Fruit fly (Drosophila melanogaster) whole organism, prepupa: Measurements from ENCODE around the gene yellow-f2.

ENCODE experiments used
- Blimp-1 ChIP-seq: fragments of 200-800 bp; sonication (Bioruptor generic); optimal IDR thresholded peaks from 3 replicates; lab custom pipeline; 2017; ENCODE audit warnings: missing biosample characterization, missing genetic modification characterization, mild to moderate bottlenecking, moderate library complexity, missing genetic modification reagents
- CG15336 ChIP-seq: fragments of 200-800 bp; sonication (Bioruptor generic); IDR thresholded peaks from 2 replicates; pipeline ENCODE4 v1.3.6; 2022; ENCODE audit warnings: missing biosample characterization, missing genetic modification characterization
- CG16779 ChIP-seq: fragments of 200-800 bp; sonication (Bioruptor generic); optimal IDR thresholded peaks from 3 replicates; lab custom pipeline; 2017; ENCODE audit warnings: missing biosample characterization, mild to moderate bottlenecking, missing genetic modification characterization
- CG31627 ChIP-seq: fragments of 200-800 bp; sonication (Bioruptor generic); optimal IDR thresholded peaks from 3 replicates; lab custom pipeline; 2016; ENCODE audit warnings: missing biosample characterization, missing genetic modification characterization
- CG32006 ChIP-seq: fragments of 200-800 bp; sonication (Bioruptor generic); optimal IDR thresholded peaks from 3 replicates; lab custom pipeline; 2017; ENCODE audit warnings: missing biosample characterization, mild to moderate bottlenecking, missing genetic modification characterization
- CG6808 ChIP-seq: fragments of 200-800 bp; sonication (Bioruptor generic); optimal IDR thresholded peaks from 3 replicates; lab custom pipeline; 2017; ENCODE audit warnings: missing biosample characterization, missing genetic modification characterization, mild to moderate bottlenecking, moderate library complexity, missing genetic modification reagents
- CG6854 ChIP-seq: fragments of 200-800 bp; sonication (Bioruptor generic); optimal IDR thresholded peaks from 2 replicates; lab custom pipeline; 2017; ENCODE audit warnings: missing biosample characterization, mild to moderate bottlenecking, missing genetic modification characterization
- Eip93F ChIP-seq: fragments of 200-800 bp; sonication (Bioruptor generic); optimal IDR thresholded peaks from 2 replicates; lab custom pipeline; 2016; ENCODE audit warnings: missing biosample characterization, mild to moderate bottlenecking, missing genetic modification characterization
- Gug ChIP-seq: fragments of 200-800 bp; sonication (Bioruptor generic); IDR thresholded peaks from 2 replicates; pipeline ENCODE4 v1.3.6; 2022; ENCODE audit warnings: missing biosample characterization, missing genetic modification characterization
- Hr39 ChIP-seq: fragments of 200-800 bp; sonication (Bioruptor generic); optimal IDR thresholded peaks from 2 replicates; lab custom pipeline; 2016; ENCODE audit warnings: missing biosample characterization, missing genetic modification characterization
- Hr4 ChIP-seq: fragments of 200-800 bp; sonication (Bioruptor generic); optimal IDR thresholded peaks from 3 replicates; lab custom pipeline; 2016; ENCODE audit warnings: missing biosample characterization, missing genetic modification characterization
- fd85E ChIP-seq: fragments of 200-800 bp; sonication (Bioruptor generic); optimal IDR thresholded peaks from 3 replicates; lab custom pipeline; 2016; ENCODE audit warnings: missing biosample characterization, missing genetic modification characterization
- lz ChIP-seq: fragments of 200-800 bp; sonication (Bioruptor generic); optimal IDR thresholded peaks from 3 replicates; lab custom pipeline; 2016; ENCODE audit warnings: missing biosample characterization, missing genetic modification characterization
- vri ChIP-seq: fragments of 200-800 bp; sonication (Bioruptor generic); optimal IDR thresholded peaks from 3 replicates; lab custom pipeline; 2016; ENCODE audit warnings: missing biosample characterization, mild to moderate bottlenecking, missing genetic modification characterization

DNA sequence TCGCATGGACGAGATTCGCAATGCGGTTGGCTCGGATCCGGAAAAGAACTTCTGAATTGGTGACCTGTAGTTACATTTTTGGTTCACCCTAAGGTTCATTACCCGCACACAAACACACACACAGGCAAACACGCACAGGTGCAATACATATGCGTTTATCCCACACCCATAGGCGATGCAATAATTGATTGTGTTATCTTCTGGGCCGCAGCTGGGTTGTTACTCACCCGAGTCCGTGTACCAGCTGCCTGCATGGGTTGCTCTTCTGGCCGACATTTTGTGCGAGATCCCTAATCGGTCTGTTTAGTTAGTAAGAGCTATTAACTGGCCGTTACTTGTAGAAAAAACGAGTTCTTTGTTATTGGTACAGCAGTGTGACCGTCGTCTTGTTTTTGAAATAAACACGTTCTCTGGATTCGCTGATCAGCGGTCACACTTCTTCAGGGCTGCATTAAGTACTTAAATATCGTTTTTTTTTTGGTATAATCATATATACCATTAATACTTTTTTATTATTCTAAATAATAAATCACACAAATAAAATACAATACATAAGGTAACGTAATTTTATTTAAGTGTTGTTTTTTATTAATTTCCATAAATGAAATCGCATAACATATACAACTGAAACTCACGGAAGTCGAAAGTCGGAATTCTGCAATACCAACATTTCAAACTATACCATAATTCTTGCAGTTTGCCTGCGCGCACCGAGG, 16.1 kb upstream of the yellow-f2 start, which contains the start of gene CG8031:
- TF ChIP-seq CG32006 (no peak), Blimp-1 (GFP tag; lab: Kevin White, UChicago) (no peak), fd85E (GFP tag; lab: Kevin White, UChicago) (no peak), CG15336 (0 out of 2 replicates have a peak, but pooled peaks have one; percentile 17), CG6854 (GFP tag; lab: Kevin White, UChicago) (peak; percentile 2), Hr4 (GFP tag; lab: Kevin White, UChicago) (no peak), CG16779 (tag; lab: Kevin White, UChicago) (no peak), Gug (GFP tag; lab: Robert Waterston, UW) (no peak), lz (no peak), CG6808 (GFP tag; lab: Kevin White, UChicago) (no peak), Eip93F (GFP tag; lab: Kevin White, UChicago) (no peak), vri (GFP tag; lab: Kevin White, UChicago) (peak; percentile 73), Hr39 (no peak), CG31627 (no peak)
